Fruit fly (Drosophila melanogaster): Measurements from ENCODE around the gene Scsalpha1.

- TF ChIP-seq fd85E (GFP tag; optimal IDR thresholded peaks at IDR 0.05) (no peak), Sox15 (GFP tag; optimal IDR thresholded peaks at IDR 0.05) (no peak), Met (GFP tag; optimal IDR thresholded peaks at IDR 0.05) (no peak), Gug (GFP tag; IDR thresholded peaks at IDR 0.05) (no peak), svp (GFP tag) (peak; percentile 8), dac (GFP tag; optimal IDR thresholded peaks at IDR 0.05) (no peak)
These were observed 14.2 kb upstream of the Scsalpha1 start for dm6 chr3L:3799766-3800165.
